Comparison of ENCODE assay signal across 4 fruit fly cellular contexts in genomic region chr3L:14780187-14780586, dm6.
A peak's percentile ranks its signal among the peaks of the same experiment; 100 is the strongest.
TF ChIP-seq lines count a peak whose summit lies in the region.

No protein-coding gene starts in this region.

- no peak for TF ChIP-seq CTCF in whole organism, embryonic (GFP tag; optimal IDR thresholded peaks at IDR 0.05; lab: Kevin White, UChicago)

TF ChIP-seq in whole organism, adult, 20 proteins besides CTCF, POLR2A, EP300 and RAD21:
- no peak for TF ChIP-seq Hr96 (GFP tag; optimal IDR thresholded peaks at IDR 0.05; lab: Kevin White, UChicago)
- TF ChIP-seq pad (GFP tag; optimal IDR thresholded peaks at IDR 0.05; lab: Kevin White, UChicago) = peak; percentile 55
- TF ChIP-seq CG7045 (GFP tag; optimal IDR thresholded peaks at IDR 0.05; lab: Kevin White, UChicago) = peak; percentile 85
- TF ChIP-seq CG33017 (tag; optimal IDR thresholded peaks at IDR 0.05; lab: Kevin White, UChicago) = peak; percentile 85
- peak; percentile 72 for TF ChIP-seq Clk (GFP tag; optimal IDR thresholded peaks at IDR 0.05; lab: Kevin White, UChicago)
- TF ChIP-seq toe (GFP tag; optimal IDR thresholded peaks at IDR 0.05; lab: Kevin White, UChicago) = peak; percentile 41
- peak; percentile 58 for TF ChIP-seq CG14711 (tag; optimal IDR thresholded peaks at IDR 0.05; lab: Kevin White, UChicago)
- no peak for TF ChIP-seq cnc (optimal IDR thresholded peaks at IDR 0.05; lab: Kevin White, UChicago)
- peak; percentile 66 for TF ChIP-seq tj (GFP tag; optimal IDR thresholded peaks at IDR 0.05; lab: Kevin White, UChicago)
- TF ChIP-seq CG1620 (GFP tag; optimal IDR thresholded peaks at IDR 0.05; lab: Kevin White, UChicago) = peak; percentile 59
- peak; percentile 83 for TF ChIP-seq ovo (GFP tag; optimal IDR thresholded peaks at IDR 0.05; lab: Kevin White, UChicago)
- TF ChIP-seq Mnt (GFP tag; optimal IDR thresholded peaks at IDR 0.05; lab: Kevin White, UChicago) = peak; percentile 76
- TF ChIP-seq CG5204 (GFP tag; optimal IDR thresholded peaks at IDR 0.05; lab: Kevin White, UChicago) = no peak
- TF ChIP-seq cic (GFP tag; optimal IDR thresholded peaks at IDR 0.05; lab: Kevin White, UChicago) = peak; percentile 97
- TF ChIP-seq CG11617 (GFP tag; optimal IDR thresholded peaks at IDR 0.05; lab: Kevin White, UChicago) = peak; percentile 69
- TF ChIP-seq CG12768 (GFP tag; optimal IDR thresholded peaks at IDR 0.05; lab: Kevin White, UChicago) = peak; percentile 93
- TF ChIP-seq bab1 (GFP tag; optimal IDR thresholded peaks at IDR 0.05; lab: Kevin White, UChicago) = peak; percentile 31
- peak; percentile 84 for TF ChIP-seq CG7101 (tag; optimal IDR thresholded peaks at IDR 0.05; lab: Kevin White, UChicago)
- no peak for TF ChIP-seq kay (GFP tag; lab: Kevin White, UChicago; ENCODE audit: borderline replicate concordance)
- peak; percentile 76 for TF ChIP-seq Crg-1 (GFP tag; optimal IDR thresholded peaks at IDR 0.05; lab: Kevin White, UChicago)

TF ChIP-seq in whole organism, embryonic, 481 proteins besides CTCF, POLR2A, EP300 and RAD21 (continues in another document):
- TF ChIP-seq Camta (GFP tag; optimal IDR thresholded peaks at IDR 0.05; lab: Kevin White, UChicago) (no peak), pho (GFP tag; optimal IDR thresholded peaks at IDR 0.05; lab: Kevin White, UChicago) (no peak), CG6254 (GFP tag; optimal IDR thresholded peaks at IDR 0.05; lab: Kevin White, UChicago) (peak; percentile 51), ash1 (GFP tag; optimal IDR thresholded peaks at IDR 0.05; lab: Kevin White, UChicago) (no peak), CG6689 (GFP tag; IDR thresholded peaks at IDR 0.05; lab: Robert Waterston, UW) (no peak), CG10654 (GFP tag; optimal IDR thresholded peaks at IDR 0.05; lab: Kevin White, UChicago) (peak; percentile 28), CG13775 (GFP tag; optimal IDR thresholded peaks at IDR 0.05; lab: Kevin White, UChicago) (peak; percentile 8), exex (tag; optimal IDR thresholded peaks at IDR 0.05; lab: Kevin White, UChicago) (peak; percentile 2), CG14710 (tag; optimal IDR thresholded peaks at IDR 0.05; lab: Kevin White, UChicago) (peak; percentile 26), Atf3 (GFP tag; optimal IDR thresholded peaks at IDR 0.05; lab: Kevin White, UChicago) (no peak), so (GFP tag; IDR thresholded peaks at IDR 0.05; lab: Robert Waterston, UW) (peak; percentile 46; the same call in 1 of the 3 replicates), CG12236 (GFP tag; optimal IDR thresholded peaks at IDR 0.05; lab: Kevin White, UChicago) (peak; percentile 46), CG2202 (tag; optimal IDR thresholded peaks at IDR 0.05; lab: Kevin White, UChicago) (peak; percentile 59), CG15601 (tag; optimal IDR thresholded peaks at IDR 0.05; lab: Kevin White, UChicago) (peak; percentile 66), tx (GFP tag; optimal IDR thresholded peaks at IDR 0.05; lab: Kevin White, UChicago) (no peak), onecut (GFP tag; IDR thresholded peaks at IDR 0.05; lab: Robert Waterston, UW) (peak; percentile 48), wek (GFP tag; optimal IDR thresholded peaks at IDR 0.05; lab: Kevin White, UChicago) (peak; percentile 69), CG4424 (GFP tag; optimal IDR thresholded peaks at IDR 0.05; lab: Kevin White, UChicago) (no peak), Six4 (GFP tag; optimal IDR thresholded peaks at IDR 0.05; lab: Kevin White, UChicago) (peak; percentile 2), CG11398 (GFP tag; optimal IDR thresholded peaks at IDR 0.05; lab: Kevin White, UChicago) (peak; percentile 11), CG4328 (GFP tag; optimal IDR thresholded peaks at IDR 0.05; lab: Kevin White, UChicago) (peak; percentile 43), Hmr (GFP tag; optimal IDR thresholded peaks at IDR 0.05; lab: Kevin White, UChicago) (peak; percentile 29), CG12659 (GFP tag; optimal IDR thresholded peaks at IDR 0.05; lab: Kevin White, UChicago) (peak; percentile 15), lilli (GFP tag; optimal IDR thresholded peaks at IDR 0.05; lab: Kevin White, UChicago) (peak; percentile 6), Dad (GFP tag; optimal IDR thresholded peaks at IDR 0.05; lab: Kevin White, UChicago) (no peak)

TF ChIP-seq in whole organism, prepupa, 60 proteins besides CTCF, POLR2A, EP300 and RAD21:
- TF ChIP-seq CG11902 (GFP tag; optimal IDR thresholded peaks at IDR 0.05; lab: Kevin White, UChicago) = no peak
- TF ChIP-seq Eip78C (GFP tag; lab: Kevin White, UChicago) = no peak
- TF ChIP-seq Hr38 (GFP tag; optimal IDR thresholded peaks at IDR 0.05; lab: Kevin White, UChicago) = no peak
- peak; percentile 28 for TF ChIP-seq CG16779 (tag; optimal IDR thresholded peaks at IDR 0.05; lab: Kevin White, UChicago)
- peak; percentile 92 for TF ChIP-seq fkh (GFP tag; optimal IDR thresholded peaks at IDR 0.05; lab: Kevin White, UChicago)
- peak; percentile 52 for TF ChIP-seq svp (GFP tag; lab: Kevin White, UChicago)
- TF ChIP-seq Sox14 (GFP tag; optimal IDR thresholded peaks at IDR 0.05; lab: Kevin White, UChicago) = no peak
- TF ChIP-seq vri (GFP tag; optimal IDR thresholded peaks at IDR 0.05; lab: Kevin White, UChicago) = peak; percentile 21

TF ChIP-seq in whole organism, wandering third instar larva, 38 proteins besides CTCF, POLR2A, EP300 and RAD21:
- peak; percentile 29 for TF ChIP-seq rgr (GFP tag; optimal IDR thresholded peaks at IDR 0.05; lab: Kevin White, UChicago)
- no peak for TF ChIP-seq Hnf4 (GFP tag; optimal IDR thresholded peaks at IDR 0.05; lab: Kevin White, UChicago)
- TF ChIP-seq br (GFP tag; optimal IDR thresholded peaks at IDR 0.05; lab: Kevin White, UChicago) = no peak
- no peak for TF ChIP-seq Sp1 (GFP tag; optimal IDR thresholded peaks at IDR 0.05; lab: Kevin White, UChicago)
- no peak for TF ChIP-seq GATAd (GFP tag; optimal IDR thresholded peaks at IDR 0.05; lab: Kevin White, UChicago)
